Worm (Caenorhabditis elegans) whole organism, late embryonic: ENCODE results near the gene srg-40.

Experiments used
- C38D4.7 ChIP-seq: fragments of 200-800 bp; sonication (Bioruptor generic); optimal IDR thresholded peaks from 2 replicates; lab custom pipeline; 2018; ENCODE audit warnings: mild to moderate bottlenecking, missing genetic modification characterization, moderate library complexity, missing compliant biosample characterization
- F13H6.1 ChIP-seq: sonication (generic microtip); optimal IDR thresholded peaks from 2 replicates; lab custom pipeline; 2016; ENCODE audit warnings: missing genetic modification characterization, missing compliant biosample characterization
- K09A11.1 ChIP-seq: sonication (generic microtip); optimal IDR thresholded peaks from 2 replicates; lab custom pipeline; 2017; ENCODE audit warnings: antibody characterized with exemption, mild to moderate bottlenecking, missing genetic modification characterization, missing compliant biosample characterization; ENCODE audit not compliant: insufficient read depth
- ahr-1 ChIP-seq: sonication (generic microtip); optimal IDR thresholded peaks from 2 replicates; lab custom pipeline; 2016; ENCODE audit warnings: missing genetic modification characterization, missing compliant biosample characterization
- ama-1 ChIP-seq: fragments of 150-350 bp; optimal IDR thresholded peaks from 2 replicates; lab custom pipeline; 2014
- ceh-18 ChIP-seq: sonication (generic microtip); optimal IDR thresholded peaks from 2 replicates; lab custom pipeline; 2016; ENCODE audit warnings: missing genetic modification characterization, missing compliant biosample characterization
- ceh-22 ChIP-seq: sonication (generic microtip); optimal IDR thresholded peaks from 2 replicates; lab custom pipeline; 2017; ENCODE audit warnings: missing biosample characterization, missing genetic modification characterization
- ceh-31 ChIP-seq: sonication (generic microtip); optimal IDR thresholded peaks from 2 replicates; lab custom pipeline; 2016; ENCODE audit warnings: missing genetic modification characterization, missing compliant biosample characterization
- ceh-34 ChIP-seq: sonication (generic microtip); optimal IDR thresholded peaks from 2 replicates; lab custom pipeline; 2016; ENCODE audit warnings: mild to moderate bottlenecking, missing genetic modification characterization, missing compliant biosample characterization
- ceh-48 ChIP-seq: sonication (generic microtip); optimal IDR thresholded peaks from 2 replicates; lab custom pipeline; 2016; ENCODE audit warnings: missing genetic modification characterization, inconsistent platforms, missing compliant biosample characterization
- ceh-6 ChIP-seq: fragments of 200-800 bp; sonication (Bioruptor generic); optimal IDR thresholded peaks from 2 replicates; lab custom pipeline; 2018; ENCODE audit warnings: mild to moderate bottlenecking, missing genetic modification characterization, missing compliant biosample characterization
- dve-1 ChIP-seq: sonication (generic microtip); optimal IDR thresholded peaks from 2 replicates; lab custom pipeline; 2017; ENCODE audit warnings: antibody characterized with exemption, mild to moderate bottlenecking, missing genetic modification characterization, missing compliant biosample characterization
- elt-2 ChIP-seq: sonication (generic microtip); optimal IDR thresholded peaks from 2 replicates; lab custom pipeline; 2016; ENCODE audit warnings: missing genetic modification reagents, missing genetic modification characterization, missing compliant biosample characterization
- elt-4 ChIP-seq: sonication (generic microtip); optimal IDR thresholded peaks from 2 replicates; lab custom pipeline; 2016; ENCODE audit warnings: missing genetic modification characterization, missing compliant biosample characterization
- ets-4 ChIP-seq: sonication (generic microtip); optimal IDR thresholded peaks from 2 replicates; lab custom pipeline; 2016; ENCODE audit warnings: missing genetic modification characterization, missing compliant biosample characterization
- eyg-1 ChIP-seq: sonication (generic microtip); optimal IDR thresholded peaks from 2 replicates; lab custom pipeline; 2016; ENCODE audit warnings: missing genotype, missing genetic modification characterization, missing compliant biosample characterization
- fkh-10 ChIP-seq: fragments of 150-350 bp; optimal IDR thresholded peaks from 2 replicates; lab custom pipeline; 2014; ENCODE audit warnings: missing biosample characterization, missing genetic modification reagents, missing genetic modification characterization
- fkh-6 ChIP-seq: sonication (generic microtip); optimal IDR thresholded peaks from 2 replicates; lab custom pipeline; 2016; ENCODE audit warnings: missing genetic modification characterization, missing compliant biosample characterization
- hlh-30 ChIP-seq: sonication (generic microtip); optimal IDR thresholded peaks from 2 replicates; lab custom pipeline; 2017; ENCODE audit warnings: antibody characterized with exemption, missing genetic modification characterization, missing compliant biosample characterization; ENCODE audit not compliant: insufficient read depth
- hlh-6 ChIP-seq: sonication (generic microtip); optimal IDR thresholded peaks from 2 replicates; lab custom pipeline; 2016; ENCODE audit warnings: missing genotype, missing genetic modification characterization, missing compliant biosample characterization
- hlh-8 ChIP-seq: sonication (generic microtip); optimal IDR thresholded peaks from 2 replicates; lab custom pipeline; 2016; ENCODE audit warnings: missing genotype, missing genetic modification characterization, missing compliant biosample characterization
- lim-6 ChIP-seq: sonication (generic microtip); optimal IDR thresholded peaks from 2 replicates; lab custom pipeline; 2016; ENCODE audit warnings: missing genetic modification characterization, missing compliant biosample characterization
- madf-2 ChIP-seq: sonication (generic microtip); optimal IDR thresholded peaks from 2 replicates; lab custom pipeline; 2017; ENCODE audit warnings: missing genetic modification characterization, missing compliant biosample characterization
- nhr-11 ChIP-seq: fragments of 150-350 bp; optimal IDR thresholded peaks from 2 replicates; lab custom pipeline; 2014; ENCODE audit warnings: missing biosample characterization, missing genetic modification characterization
- nhr-232 ChIP-seq: sonication (generic microtip); optimal IDR thresholded peaks from 2 replicates; lab custom pipeline; 2016; ENCODE audit warnings: missing genetic modification characterization, missing compliant biosample characterization
- odd-2 ChIP-seq: sonication (generic microtip); optimal IDR thresholded peaks from 2 replicates; lab custom pipeline; 2017; ENCODE audit warnings: antibody characterized with exemption, mild to moderate bottlenecking, missing genetic modification characterization, missing compliant biosample characterization
- pag-3 ChIP-seq: sonication (generic microtip); optimal IDR thresholded peaks from 2 replicates; lab custom pipeline; 2016; ENCODE audit warnings: missing compliant biosample characterization, missing genetic modification characterization, borderline replicate concordance
- pax-1 ChIP-seq: fragments of 150-350 bp; optimal IDR thresholded peaks from 2 replicates; lab custom pipeline; 2014; ENCODE audit warnings: missing biosample characterization, missing genetic modification characterization
- pha-2 ChIP-seq: sonication (generic microtip); optimal IDR thresholded peaks from 2 replicates; lab custom pipeline; 2017; ENCODE audit warnings: mild to moderate bottlenecking, missing genetic modification characterization, missing compliant biosample characterization
- pros-1 ChIP-seq: fragments of 150-350 bp; optimal IDR thresholded peaks from 2 replicates; lab custom pipeline; 2014; ENCODE audit warnings: missing biosample characterization, missing genetic modification reagents, missing genetic modification characterization
- ref-2 ChIP-seq: sonication (generic microtip); optimal IDR thresholded peaks from 2 replicates; lab custom pipeline; 2016; ENCODE audit warnings: missing genetic modification characterization, missing compliant biosample characterization
- tbx-2 ChIP-seq: sonication (generic microtip); optimal IDR thresholded peaks from 2 replicates; lab custom pipeline; 2016; ENCODE audit warnings: missing genetic modification characterization, missing compliant biosample characterization
- tbx-7 ChIP-seq: sonication (generic microtip); optimal IDR thresholded peaks from 2 replicates; lab custom pipeline; 2016; ENCODE audit warnings: missing genotype, missing genetic modification characterization, missing compliant biosample characterization
- unc-42 ChIP-seq: sonication (generic microtip); optimal IDR thresholded peaks from 2 replicates; lab custom pipeline; 2016; ENCODE audit warnings: missing genotype, missing genetic modification characterization, missing compliant biosample characterization
- zip-5 ChIP-seq: sonication (generic microtip); optimal IDR thresholded peaks from 2 replicates; lab custom pipeline; 2016; ENCODE audit warnings: missing genetic modification characterization, missing compliant biosample characterization

Gene srg-40

DNA sequence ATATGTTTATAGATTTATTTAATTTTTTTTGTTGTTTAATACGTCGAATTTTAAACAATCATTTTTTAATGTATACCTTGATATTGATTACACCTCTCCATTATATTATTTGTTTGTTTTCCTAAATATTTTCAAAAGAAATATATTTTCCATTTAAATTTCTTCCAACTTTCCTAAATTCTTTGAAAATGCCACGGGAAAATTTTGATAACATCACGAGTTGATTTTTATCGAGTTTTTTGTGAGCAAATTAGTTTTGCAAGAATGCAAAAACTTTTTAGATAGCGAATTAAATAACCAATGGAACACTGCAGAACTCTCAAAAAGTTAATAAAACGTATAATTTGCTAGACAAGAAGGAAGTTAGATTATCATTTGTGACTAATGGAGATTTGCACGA is 6.4 kb downstream of the srg-40 start, which contains the start of gene srg-42:
TSS of gene srg-42 (minus strand) at position 101 of the 400 bp plus-strand sequence.
- no peak for TF ChIP-seq zip-5 (tag; lab: Kevin White, UChicago)
- no peak for TF ChIP-seq C38D4.7 (GFP tag; lab: Kevin White, UChicago)
- no peak for TF ChIP-seq lim-6 (tag; lab: Kevin White, UChicago)
- no peak for TF ChIP-seq madf-2 (tag; lab: Kevin White, UChicago)
- TF ChIP-seq ceh-34 (tag; lab: Kevin White, UChicago), result no peak
- TF ChIP-seq ceh-31 (tag; lab: Kevin White, UChicago), result no peak
- no peak for TF ChIP-seq fkh-6 (tag; lab: Kevin White, UChicago)
- no peak for TF ChIP-seq F13H6.1 (tag; lab: Kevin White, UChicago)
- TF ChIP-seq pax-1 (tag; lab: Kevin White, UChicago), result no peak
- no peak for TF ChIP-seq ref-2
- TF ChIP-seq pha-2 (tag; lab: Kevin White, UChicago), result no peak
- no peak for TF ChIP-seq ets-4 (tag; lab: Kevin White, UChicago)
- TF ChIP-seq fkh-10 (GFP tag; lab: Kevin White, UChicago), result no peak
- TF ChIP-seq ceh-22 (tag; lab: Kevin White, UChicago), result no peak
- no peak for TF ChIP-seq odd-2 (tag; lab: Kevin White, UChicago)

DNA sequence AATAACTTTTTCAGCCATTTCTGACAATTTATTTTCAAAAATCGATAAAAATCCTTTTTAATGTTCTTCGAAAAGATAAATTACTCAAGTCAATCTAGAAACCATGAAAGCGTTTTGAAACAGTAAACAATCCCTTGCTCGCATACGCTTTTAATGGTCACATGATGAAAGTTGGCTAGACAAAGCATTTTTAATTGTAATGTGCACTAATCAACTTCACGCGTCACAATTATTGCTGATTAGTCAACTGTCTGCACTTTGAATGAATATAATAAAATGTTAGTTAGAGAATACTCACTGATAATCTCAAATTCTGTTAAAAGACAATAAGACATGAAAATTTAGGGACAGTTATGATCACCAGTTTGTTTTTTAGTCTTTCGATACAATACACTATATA is 7.8 kb downstream of the srg-40 start:
- no peak for TF ChIP-seq dve-1 (tag; lab: Kevin White, UChicago)
- no peak for TF ChIP-seq F13H6.1 (tag; lab: Kevin White, UChicago)
- no peak for TF ChIP-seq ceh-18 (tag; lab: Kevin White, UChicago)
- no peak for TF ChIP-seq eyg-1 (tag; lab: Kevin White, UChicago)
- TF ChIP-seq ama-1 (lab: Kevin White, UChicago), result no peak
- TF ChIP-seq hlh-8 (tag; lab: Kevin White, UChicago), result no peak
- no peak for TF ChIP-seq ceh-6 (GFP tag; lab: Kevin White, UChicago)
- TF ChIP-seq nhr-232 (tag; lab: Kevin White, UChicago), result no peak
- TF ChIP-seq ceh-48 (tag; lab: Kevin White, UChicago), result no peak
- TF ChIP-seq unc-42 (tag; lab: Kevin White, UChicago), result no peak
- TF ChIP-seq pros-1 (tag; lab: Kevin White, UChicago), result no peak
- no peak for TF ChIP-seq K09A11.1
- no peak for TF ChIP-seq odd-2 (tag; lab: Kevin White, UChicago)
- no peak for TF ChIP-seq ref-2
- no peak for TF ChIP-seq ceh-31 (tag; lab: Kevin White, UChicago)
- TF ChIP-seq elt-2 (tag; lab: Kevin White, UChicago), result no peak
- TF ChIP-seq fkh-6 (tag; lab: Kevin White, UChicago), result no peak
- TF ChIP-seq ahr-1 (tag; lab: Kevin White, UChicago), result no peak
- TF ChIP-seq elt-4 (tag; lab: Kevin White, UChicago), result no peak
- TF ChIP-seq, all 69 proteins: peak for 0

DNA sequence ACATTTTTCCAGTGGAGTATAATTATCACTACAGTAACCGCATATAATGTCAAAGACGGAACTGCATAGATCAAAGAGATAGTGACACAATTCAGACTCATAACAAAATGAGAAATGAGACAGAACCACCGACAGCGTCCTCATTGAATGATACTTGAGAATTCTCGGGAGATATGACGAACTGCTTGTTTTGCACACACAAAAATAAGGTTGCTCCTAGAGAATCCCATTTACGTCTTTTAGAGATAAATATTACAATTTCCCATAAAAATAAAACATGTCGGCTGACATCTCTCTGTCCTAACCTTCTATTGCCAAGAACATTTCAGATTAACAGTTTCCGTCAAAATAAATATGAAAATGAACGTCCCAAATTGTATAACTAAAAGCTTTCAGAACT is 8.8 kb downstream of the srg-40 start, which contains the start of gene srg-38:
TSS of gene srg-38 (minus strand) at position 101 of the 400 bp plus-strand sequence.
- TF ChIP-seq eyg-1 (tag; lab: Kevin White, UChicago), result no peak
- no peak for TF ChIP-seq hlh-6 (tag; lab: Kevin White, UChicago)
- no peak for TF ChIP-seq tbx-7 (tag; lab: Kevin White, UChicago)
- TF ChIP-seq ceh-34 (tag; lab: Kevin White, UChicago), result no peak
- no peak for TF ChIP-seq tbx-2
- no peak for TF ChIP-seq pha-2 (tag; lab: Kevin White, UChicago)
- TF ChIP-seq nhr-11 (tag; lab: Kevin White, UChicago), result no peak
- no peak for TF ChIP-seq hlh-30 (tag; lab: Kevin White, UChicago)
- TF ChIP-seq pag-3 (tag; lab: Kevin White, UChicago), result no peak
- no peak for TF ChIP-seq elt-4 (tag; lab: Kevin White, UChicago)
- TF ChIP-seq zip-5 (tag; lab: Kevin White, UChicago), result no peak

DNA sequence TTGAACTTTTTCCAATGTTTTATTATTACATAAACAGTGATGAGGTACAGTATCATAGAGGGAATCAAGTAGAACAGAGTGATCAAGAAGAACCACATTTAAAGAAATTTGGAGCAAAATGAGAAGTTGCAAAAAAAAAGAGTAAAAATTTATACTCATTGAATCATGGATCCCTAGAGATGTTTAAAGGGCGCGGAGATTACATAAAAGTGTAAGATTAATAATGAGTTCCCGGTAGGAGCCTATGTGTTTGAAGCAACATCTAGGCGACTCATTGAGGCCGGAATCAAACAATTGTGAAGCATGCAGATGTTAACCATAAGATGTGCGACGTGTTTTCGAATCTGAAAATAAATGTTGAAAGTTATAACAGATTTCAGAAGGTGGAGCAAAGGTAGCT is 12.0 kb downstream of the srg-40 start, which contains the start of gene srg-39:
TSS of gene srg-39 (minus strand) at position 101 of the 400 bp plus-strand sequence.
- TF ChIP-seq odd-2 (tag; lab: Kevin White, UChicago), result no peak
